Fruit fly (Drosophila melanogaster) whole organism: ENCODE results near the gene CG5004.
A peak's percentile ranks its signal among the peaks of the same experiment; 100 is the strongest.

Experiments
- CG8478 ChIP-seq: fragments of >200 bp; optimal IDR thresholded peaks from 2 replicates; lab custom pipeline; 2018; ENCODE audit warnings: inconsistent platforms
- Dll ChIP-seq: fragments of >200 bp; optimal IDR thresholded peaks from 2 replicates; lab custom pipeline; 2017
- EcR ChIP-seq, 2 experiments: fragments of >200 bp; optimal IDR thresholded peaks; 2 replicates each; lab custom pipeline; 2017; ENCODE audit warnings: missing biosample characterization in 2 of 2, missing genetic modification characterization in 2 of 2, missing genetic modification reagents in 2 of 2
- pan ChIP-seq: fragments of >200 bp; optimal IDR thresholded peaks from 2 replicates; lab custom pipeline; 2017
- psq ChIP-seq: fragments of >200 bp; optimal IDR thresholded peaks from 2 replicates; lab custom pipeline; 2017
- usp ChIP-seq: fragments of >200 bp; optimal IDR thresholded peaks from 2 replicates; lab custom pipeline; 2017; ENCODE audit warnings: missing biosample characterization, missing genetic modification characterization, mixed read lengths

The CG5004 gene

dm6 chrX:17107401-17107916, at the start of gene CG5004:
Gene CG5004 (plus strand): TSS chrX:17107582.
- TF ChIP-seq usp (GFP tag; lab: Kevin White, UChicago) (no peak), Dll (no peak), EcR (GFP tag; optimal IDR thresholded peaks at IDR 0.05; lab: Kevin White, UChicago) (no peak), CG8478 (lab: Kevin White, UChicago) (no peak), psq (lab: Kevin White, UChicago) (no peak), pan (lab: Kevin White, UChicago) (no peak)

dm6 chrX:17066632-17067031, 40.8 kb upstream of the CG5004 start, which contains the start of gene CG45002:
Gene CG45002 (minus strand): TSS chrX:17066732.
- TF ChIP-seq EcR (GFP tag; optimal IDR thresholded peaks at IDR 0.05; lab: Kevin White, UChicago) (no peak), psq (lab: Kevin White, UChicago) (no peak), CG8478 (lab: Kevin White, UChicago) (no peak), usp (GFP tag; lab: Kevin White, UChicago) (no peak), pan (lab: Kevin White, UChicago) (no peak), Dll (no peak)

- TF ChIP-seq Dll (no peak), CG8478 (lab: Kevin White, UChicago) (no peak), EcR (GFP tag; optimal IDR thresholded peaks at IDR 0.05; lab: Kevin White, UChicago) (no peak), pan (lab: Kevin White, UChicago) (no peak), psq (lab: Kevin White, UChicago) (no peak), usp (GFP tag; lab: Kevin White, UChicago) (no peak)
Observed at dm6 chrX:17068423-17068822, 39.0 kb upstream of the CG5004 start, which contains the start of gene CG43077. Gene CG43077 (minus strand): TSS chrX:17068523.

- TF ChIP-seq CG8478 (lab: Kevin White, UChicago) (no peak), usp (GFP tag; lab: Kevin White, UChicago) (no peak)
Observed at dm6 chrX:17076449-17077289, 30.7 kb upstream of the CG5004 start.

- TF ChIP-seq EcR (GFP tag; optimal IDR thresholded peaks at IDR 0.05; lab: Kevin White, UChicago) (no peak), CG8478 (lab: Kevin White, UChicago) (peak; percentile 67)
Observed at dm6 chrX:17077290-17078138, 29.9 kb upstream of the CG5004 start, which contains the start of gene wcy. Gene wcy (minus strand): TSS chrX:17077897.

- TF ChIP-seq usp (GFP tag; lab: Kevin White, UChicago) (no peak), EcR (GFP tag; optimal IDR thresholded peaks at IDR 0.05; lab: Kevin White, UChicago) (no peak), psq (lab: Kevin White, UChicago) (no peak), CG8478 (lab: Kevin White, UChicago) (no peak), pan (lab: Kevin White, UChicago) (no peak), Dll (no peak)
Observed at dm6 chrX:17078139-17078977, 29.0 kb upstream of the CG5004 start, which contains the start of gene CG4949. Gene CG4949 (plus strand): TSS chrX:17078836.

dm6 chrX:17081147-17081546, 26.2 kb upstream of the CG5004 start, which contains the start of gene CG4955:
Gene CG4955 (plus strand): TSS chrX:17081447.
- TF ChIP-seq EcR (GFP tag; optimal IDR thresholded peaks at IDR 0.05; lab: Kevin White, UChicago) (no peak), pan (lab: Kevin White, UChicago) (no peak), CG8478 (lab: Kevin White, UChicago) (no peak), psq (lab: Kevin White, UChicago) (no peak), Dll (no peak), usp (GFP tag; lab: Kevin White, UChicago) (no peak)

- TF ChIP-seq usp (GFP tag; lab: Kevin White, UChicago) = no peak
- no peak for TF ChIP-seq psq (lab: Kevin White, UChicago)
- TF ChIP-seq EcR (GFP tag; optimal IDR thresholded peaks at IDR 0.05; lab: Kevin White, UChicago) = no peak
- no peak for TF ChIP-seq pan (lab: Kevin White, UChicago)
- no peak for TF ChIP-seq Dll
- no peak for TF ChIP-seq CG8478 (lab: Kevin White, UChicago)
Observed at dm6 chrX:17087575-17087974, 19.8 kb upstream of the CG5004 start, which contains the start of gene CG8945. Gene CG8945 (minus strand): TSS chrX:17087675.

dm6 chrX:17090585-17090984, 16.8 kb upstream of the CG5004 start:
- TF ChIP-seq CG8478 (lab: Kevin White, UChicago) = no peak
- no peak for TF ChIP-seq Dll
- TF ChIP-seq psq (lab: Kevin White, UChicago) = no peak

- TF ChIP-seq Dll (no peak), CG8478 (lab: Kevin White, UChicago) (no peak), EcR (GFP tag; optimal IDR thresholded peaks at IDR 0.05; lab: Kevin White, UChicago) (no peak), psq (lab: Kevin White, UChicago) (no peak), usp (GFP tag; lab: Kevin White, UChicago) (no peak), pan (lab: Kevin White, UChicago) (no peak)
Observed at dm6 chrX:17091062-17091904, 16.1 kb upstream of the CG5004 start, which contains the start of the genes CG16700 and CG4991. Gene CG16700 (plus strand): TSS chrX:17091854. Gene CG4991 (plus strand): TSS chrX:17091854.
